Fruit fly (Drosophila melanogaster): ENCODE data around the gene CG14985.

CG14985 gene

dm6 chr3L:3983466-3983946 is 19.8 kb upstream of the CG14985 start, which contains the start of gene scrt (continued):
- TF ChIP-seq zfh2 (GFP tag; optimal IDR thresholded peaks at IDR 0.05) (no peak), CG10959 (GFP tag; IDR thresholded peaks at IDR 0.05) (peak; percentile 59), CG7271 (tag; optimal IDR thresholded peaks at IDR 0.05) (no peak), Trl (optimal IDR thresholded peaks at IDR 0.05) (peak; percentile 63 to 85), Trl (GFP tag; optimal IDR thresholded peaks at IDR 0.05) (peak; percentile 41), CG5953 (GFP tag; IDR thresholded peaks at IDR 0.05) (no peak; the same call in 1 of the 2 replicates), ttk (GFP tag; IDR thresholded peaks at IDR 0.05) (no peak), aop (GFP tag; IDR thresholded peaks at IDR 0.05) (no peak), CG33213 (GFP tag; optimal IDR thresholded peaks at IDR 0.05) (no peak), jing (GFP tag; optimal IDR thresholded peaks at IDR 0.05) (peak; percentile 29), CG7556 (GFP tag; optimal IDR thresholded peaks at IDR 0.05) (peak; percentile 61), onecut (GFP tag; IDR thresholded peaks at IDR 0.05) (peak; percentile 61), MTF-1 (GFP tag; optimal IDR thresholded peaks at IDR 0.05; ENCODE audit: borderline replicate concordance) (no peak), fd64A (GFP tag; optimal IDR thresholded peaks at IDR 0.05) (no peak), cad (GFP tag; optimal IDR thresholded peaks at IDR 0.05) (no peak), Hsf (GFP tag; optimal IDR thresholded peaks at IDR 0.05) (peak; percentile 51), ro (GFP tag; IDR thresholded peaks at IDR 0.05) (no peak), inv (GFP tag; IDR thresholded peaks at IDR 0.05; ENCODE audit: partially characterized antibody) (peak; percentile 42), CG10431 (GFP tag; optimal IDR thresholded peaks at IDR 0.05) (no peak), dpn (GFP tag; optimal IDR thresholded peaks at IDR 0.05) (peak in 1 of 2 experiments; percentile 9), CG10979 (tag; optimal IDR thresholded peaks at IDR 0.05) (peak; percentile 91), Max (GFP tag; optimal IDR thresholded peaks at IDR 0.05) (peak; percentile 14), CG7963 (GFP tag; IDR thresholded peaks at IDR 0.05; ENCODE audit: partially characterized antibody) (no peak; the same call in 2 of the 3 replicates), caup (GFP tag; optimal IDR thresholded peaks at IDR 0.05; ENCODE audit: severe bottlenecking) (no peak), ap (GFP tag; IDR thresholded peaks at IDR 0.05) (no peak), Fer1 (GFP tag; optimal IDR thresholded peaks at IDR 0.05) (peak; percentile 59), al (GFP tag; IDR thresholded peaks at IDR 0.05) (no peak), CG8281 (tag; optimal IDR thresholded peaks at IDR 0.05) (no peak), Taf1 (GFP tag; IDR thresholded peaks at IDR 0.05) (no peak), lmd (GFP tag; IDR thresholded peaks at IDR 0.05) (peak; percentile 37; the same call in 1 of the 2 replicates), CG17361 (GFP tag; IDR thresholded peaks at IDR 0.05) (0 out of 3 replicates have a peak, but pooled peaks have one; percentile 44), tgo (GFP tag; IDR thresholded peaks at IDR 0.05) (0 out of 3 replicates have a peak, but pooled peaks have one; percentile 27), oc (tag; optimal IDR thresholded peaks at IDR 0.05) (no peak), CG9876 (GFP tag; optimal IDR thresholded peaks at IDR 0.05) (peak; percentile 8), stc (GFP tag; IDR thresholded peaks at IDR 0.05) (no peak), Dref (GFP tag; IDR thresholded peaks at IDR 0.05) (no peak), Fer2 (tag; optimal IDR thresholded peaks at IDR 0.05) (no peak), E2f2 (GFP tag; IDR thresholded peaks at IDR 0.05) (peak; percentile 15; the same call in 1 of the 2 replicates), org-1 (GFP tag; optimal IDR thresholded peaks at IDR 0.05) (peak; percentile 18), vnd (GFP tag; IDR thresholded peaks at IDR 0.05; ENCODE audit: partially characterized antibody) (peak; percentile 67; the same call in 2 of the 3 replicates), CG11247 (GFP tag; IDR thresholded peaks at IDR 0.05) (no peak), nom (GFP tag; optimal IDR thresholded peaks at IDR 0.05) (no peak), cas (GFP tag; IDR thresholded peaks at IDR 0.05) (no peak), corto (GFP tag; optimal IDR thresholded peaks at IDR 0.05) (no peak), dmrt99B (tag; optimal IDR thresholded peaks at IDR 0.05) (peak; percentile 43), ato (GFP tag; IDR thresholded peaks at IDR 0.05; ENCODE audit: partially characterized antibody) (no peak), HmgD (GFP tag; optimal IDR thresholded peaks at IDR 0.05) (peak; percentile 18), Oli (tag; optimal IDR thresholded peaks at IDR 0.05) (peak; percentile 12), CG6813 (GFP tag; optimal IDR thresholded peaks at IDR 0.05) (no peak), CG7987 (GFP tag; optimal IDR thresholded peaks at IDR 0.05) (no peak), Aef1 (GFP tag; IDR thresholded peaks at IDR 0.05) (no peak; the same call in 2 of the 3 replicates)

All from whole organism, embryonic.